Worm (Caenorhabditis elegans): ENCODE measurements around the gene fubl-1.

fubl-1 gene

ce11 chrV:10225610-10226009, 13.1 kb downstream of the fubl-1 start, which contains the start of gene daf-36:
TSS of gene daf-36 (minus strand) at chrV:10225710.
- TF ChIP-seq D2030.7 (GFP tag; IDR thresholded peaks at IDR 0.05) (no peak), nhr-80 (tag; optimal IDR thresholded peaks at IDR 0.05) (peak; percentile 45)

ce11 chrV:10224619-10225018, 14.0 kb downstream of the fubl-1 start:
- no peak for TF ChIP-seq lin-35 (GFP tag; optimal IDR thresholded peaks at IDR 0.05)
- TF ChIP-seq snpc-1.3 (tag; optimal IDR thresholded peaks at IDR 0.05; ENCODE audit: insufficient read depth): no peak
- TF ChIP-seq nhr-80 (tag; optimal IDR thresholded peaks at IDR 0.05): peak; percentile 62

DNA sequence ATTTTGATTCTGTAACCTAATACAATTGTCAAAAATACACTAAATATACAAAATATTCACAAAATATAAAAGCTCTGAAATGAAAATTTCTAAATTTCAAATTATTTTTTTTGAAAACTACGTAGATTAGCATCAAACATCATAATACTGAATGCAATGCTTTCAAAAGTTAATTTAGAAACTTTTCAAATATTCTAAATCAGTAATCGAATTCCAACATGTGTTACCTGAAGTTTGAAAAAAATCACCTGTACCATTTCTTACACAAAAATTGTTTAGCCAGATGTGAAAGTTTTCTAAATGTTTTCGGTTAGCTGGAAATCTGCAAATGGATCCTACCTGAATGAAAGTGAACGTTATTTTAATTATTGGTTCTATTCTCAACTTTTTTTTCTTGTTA, 16.7 kb downstream of the fubl-1 start, which contains the start of gene C12D8.20:
Gene C12D8.20, plus strand, starts transcription at position 301 of the 400 bp plus-strand sequence.
- no peak for TF ChIP-seq mcd-1 (GFP tag; IDR thresholded peaks at IDR 0.05)
- no peak for TF ChIP-seq mes-4 (tag; optimal IDR thresholded peaks at IDR 0.05)
- TF ChIP-seq attf-5 (GFP tag; optimal IDR thresholded peaks at IDR 0.05): no peak
- no peak for TF ChIP-seq B0035.1 (tag; optimal IDR thresholded peaks at IDR 0.05)
- no peak for TF ChIP-seq fkh-3 (tag; optimal IDR thresholded peaks at IDR 0.05)
- no peak for TF ChIP-seq egl-18 (GFP tag; IDR thresholded peaks at IDR 0.05)
- no peak for TF ChIP-seq F55B11.4 (tag; optimal IDR thresholded peaks at IDR 0.05; ENCODE audit: borderline replicate concordance, insufficient read depth)
- no peak for TF ChIP-seq unc-62 (GFP tag; optimal IDR thresholded peaks at IDR 0.05)
- no peak for TF ChIP-seq mxl-1 (tag; optimal IDR thresholded peaks at IDR 0.05)
- TF ChIP-seq hrde-1 (tag; optimal IDR thresholded peaks at IDR 0.05; ENCODE audit: borderline replicate concordance): no peak
- no peak for TF ChIP-seq snpc-3.4 (tag; optimal IDR thresholded peaks at IDR 0.05)
- no peak for TF ChIP-seq zfh-2 (GFP tag; conservative IDR thresholded peaks at IDR 0.05)
- TF ChIP-seq F37B4.10 (GFP tag; IDR thresholded peaks at IDR 0.05): no peak
- no peak for TF ChIP-seq Y67H2A.10 (GFP tag; conservative IDR thresholded peaks at IDR 0.05)
- no peak for TF ChIP-seq gei-17 (GFP tag; optimal IDR thresholded peaks at IDR 0.05)
- TF ChIP-seq Y53F4B.3 (GFP tag; IDR thresholded peaks at IDR 0.05): no peak

DNA sequence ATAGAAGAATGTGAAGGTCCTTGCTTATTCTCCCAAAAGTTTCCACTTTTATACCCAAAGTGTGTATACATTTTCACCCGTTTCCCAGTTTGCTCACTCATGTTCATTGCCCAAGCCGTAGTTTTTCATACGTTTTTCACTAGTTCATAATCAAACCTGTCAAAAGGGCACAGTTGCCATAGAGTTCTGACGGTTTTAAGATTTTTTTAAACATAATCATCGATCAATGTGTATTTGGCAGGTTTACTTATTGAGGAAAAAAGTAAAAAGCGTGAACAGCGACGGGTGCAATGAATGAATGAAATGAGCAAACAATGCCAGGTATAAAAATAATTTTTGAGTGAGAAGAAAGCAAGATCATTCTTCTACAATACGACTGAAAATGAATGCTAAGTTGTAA, 17.3 kb downstream of the fubl-1 start, which contains the start of the genes fipr-5 and fipr-9:
Gene fipr-5, minus strand, starts transcription at position 101 of the 400 bp plus-strand sequence.
Gene fipr-9, plus strand, starts transcription at position 346 of the 400 bp plus-strand sequence.
- no peak for TF ChIP-seq nfya-1 (tag; optimal IDR thresholded peaks at IDR 0.05; ENCODE audit: borderline replicate concordance, insufficient read depth)
- no peak for TF ChIP-seq ztf-3 (GFP tag; optimal IDR thresholded peaks at IDR 0.05)
- TF ChIP-seq snpc-1.3 (tag; optimal IDR thresholded peaks at IDR 0.05; ENCODE audit: insufficient read depth): no peak
- no peak for TF ChIP-seq B0336.3 (GFP tag; IDR thresholded peaks at IDR 0.05)
- TF ChIP-seq ceh-58 (GFP tag; IDR thresholded peaks at IDR 0.05): no peak
- no peak for TF ChIP-seq gei-17 (GFP tag; optimal IDR thresholded peaks at IDR 0.05)
- no peak for TF ChIP-seq hlh-12 (tag; optimal IDR thresholded peaks at IDR 0.05)
- no peak for TF ChIP-seq madf-10 (tag; optimal IDR thresholded peaks at IDR 0.05)
- TF ChIP-seq C17E4.6 (GFP tag; IDR thresholded peaks at IDR 0.05): no peak
- no peak for TF ChIP-seq ceh-27 (GFP tag; optimal IDR thresholded peaks at IDR 0.05)
- no peak for TF ChIP-seq ztf-6 (GFP tag; IDR thresholded peaks at IDR 0.05)
- TF ChIP-seq unc-62 (GFP tag; optimal IDR thresholded peaks at IDR 0.05): no peak
- no peak for TF ChIP-seq lin-40 (tag; optimal IDR thresholded peaks at IDR 0.05)

DNA sequence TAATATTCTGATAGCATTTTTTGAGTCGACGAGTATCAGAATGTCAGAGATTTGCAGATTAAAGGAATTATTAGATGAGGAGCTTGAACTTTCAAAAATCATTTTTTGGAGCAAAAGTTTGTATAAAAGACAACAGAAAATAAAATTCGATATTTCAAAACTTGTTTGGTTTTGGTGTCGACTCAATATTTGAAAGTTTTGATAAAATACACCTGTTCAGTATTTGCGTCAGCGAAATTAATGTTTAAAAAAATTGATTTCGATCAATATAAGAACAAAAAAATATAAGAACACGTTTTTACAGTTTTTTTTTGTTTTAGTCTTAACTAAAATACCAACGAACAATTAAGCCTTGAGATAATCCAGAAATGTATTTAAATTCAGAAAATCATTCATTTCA, 18.1 kb downstream of the fubl-1 start, which contains the start of gene C12D8.13:
Gene C12D8.13, minus strand, starts transcription at position 101 of the 400 bp plus-strand sequence.
- TF ChIP-seq let-526 (GFP tag; IDR thresholded peaks at IDR 0.05) (no peak), F49E8.2 (tag; optimal IDR thresholded peaks at IDR 0.05; ENCODE audit: insufficient read depth) (no peak), ceh-58 (GFP tag; IDR thresholded peaks at IDR 0.05) (no peak), hsf-1 (GFP tag; IDR thresholded peaks at IDR 0.05) (no peak)
